Worm (Caenorhabditis elegans) whole organism, L4/young adult: ENCODE data around the gene sri-53.

Source experiments
- W03F9.2 ChIP-seq: fragments of 150-350 bp; optimal IDR thresholded peaks from 2 replicates; lab custom pipeline; 2014; ENCODE audit warnings: missing biosample characterization, missing genetic modification characterization
- dao-5 ChIP-seq: sonication (generic microtip); optimal IDR thresholded peaks from 2 replicates; lab custom pipeline; 2016; ENCODE audit warnings: missing genotype, missing genetic modification characterization, moderate library complexity, missing compliant biosample characterization
- him-1 ChIP-seq: sonication (generic microtip); optimal IDR thresholded peaks from 2 replicates; lab custom pipeline; 2016; ENCODE audit warnings: missing genotype, missing genetic modification reagents, missing genetic modification characterization, missing compliant biosample characterization

DNA sequence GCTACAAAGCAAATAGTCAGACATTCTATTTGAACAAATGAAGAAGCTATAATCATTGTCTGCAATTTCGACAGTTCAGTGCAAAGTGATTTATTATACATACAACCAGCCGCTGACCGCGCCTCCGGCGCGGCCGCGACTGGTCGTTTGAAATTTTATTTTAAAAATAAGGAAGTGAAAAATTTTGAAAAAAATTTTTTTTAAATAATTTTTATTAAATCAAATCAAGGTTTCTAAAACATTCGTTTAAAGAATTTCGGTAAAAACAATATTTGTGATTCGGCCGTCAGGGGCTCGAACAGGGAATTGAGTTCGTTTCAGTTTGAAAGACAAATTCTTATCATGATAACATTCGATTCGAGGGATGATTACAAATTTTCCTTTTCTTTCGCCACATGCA, 30.2 kb downstream of the sri-53 start, which contains the start of gene Y27F2A.10:
- TF ChIP-seq him-1 (tag; lab: Kevin White, UChicago): no peak
- no peak for TF ChIP-seq W03F9.2
- no peak for TF ChIP-seq dao-5 (tag; lab: Kevin White, UChicago)
